Fruit fly (Drosophila melanogaster) whole organism, prepupa: ENCODE results near the gene IRSp53.

Experiments used
- CG10631 ChIP-seq: fragments of 200-800 bp; sonication (Bioruptor generic); optimal IDR thresholded peaks from 2 replicates; lab custom pipeline; 2016; ENCODE audit warnings: missing biosample characterization, missing genetic modification characterization
- CG10669 ChIP-seq: fragments of 200-800 bp; sonication (Bioruptor generic); optimal IDR thresholded peaks from 3 replicates; lab custom pipeline; 2018; ENCODE audit warnings: missing biosample characterization, mild to moderate bottlenecking, missing genetic modification characterization, moderate library complexity
- CG11294 ChIP-seq: fragments of 200-800 bp; sonication (Bioruptor generic); IDR thresholded peaks from 2 replicates; pipeline ENCODE4 v1.3.6; 2022; ENCODE audit warnings: missing biosample characterization, missing genetic modification characterization
- CG11762 ChIP-seq: fragments of 200-800 bp; sonication (Bioruptor generic); optimal IDR thresholded peaks from 3 replicates; lab custom pipeline; 2016; ENCODE audit warnings: missing biosample characterization, missing genetic modification characterization; ENCODE audit not compliant: insufficient read depth
- CG11902 ChIP-seq: fragments of 200-800 bp; sonication (Bioruptor generic); optimal IDR thresholded peaks from 3 replicates; lab custom pipeline; 2016; ENCODE audit warnings: missing biosample characterization, missing genetic modification characterization
- CG15336 ChIP-seq: fragments of 200-800 bp; sonication (Bioruptor generic); IDR thresholded peaks from 2 replicates; pipeline ENCODE4 v1.3.6; 2022; ENCODE audit warnings: missing biosample characterization, missing genetic modification characterization
- CG1621 ChIP-seq: fragments of 200-800 bp; sonication (Bioruptor generic); optimal IDR thresholded peaks from 3 replicates; lab custom pipeline; 2018; ENCODE audit warnings: missing biosample characterization, mild to moderate bottlenecking, missing genetic modification characterization
- CG16779 ChIP-seq: fragments of 200-800 bp; sonication (Bioruptor generic); optimal IDR thresholded peaks from 3 replicates; lab custom pipeline; 2017; ENCODE audit warnings: missing biosample characterization, mild to moderate bottlenecking, missing genetic modification characterization
- CG3032 ChIP-seq: fragments of 200-800 bp; optimal IDR thresholded peaks from 2 replicates; lab custom pipeline; 2019; ENCODE audit warnings: missing biosample characterization, mild to moderate bottlenecking, missing genetic modification characterization, moderate library complexity
- CG31627 ChIP-seq: fragments of 200-800 bp; sonication (Bioruptor generic); optimal IDR thresholded peaks from 3 replicates; lab custom pipeline; 2016; ENCODE audit warnings: missing biosample characterization, missing genetic modification characterization
- CG32006 ChIP-seq: fragments of 200-800 bp; sonication (Bioruptor generic); optimal IDR thresholded peaks from 3 replicates; lab custom pipeline; 2017; ENCODE audit warnings: missing biosample characterization, mild to moderate bottlenecking, missing genetic modification characterization
- CG34406 ChIP-seq: fragments of 200-800 bp; sonication (Bioruptor generic); optimal IDR thresholded peaks from 3 replicates; lab custom pipeline; 2016; ENCODE audit warnings: missing biosample characterization, missing genetic modification characterization
- CG3919 ChIP-seq: fragments of 200-800 bp; sonication (Bioruptor generic); optimal IDR thresholded peaks from 3 replicates; lab custom pipeline; 2016; ENCODE audit warnings: missing biosample characterization, missing genetic modification characterization
- CG4318 ChIP-seq: fragments of 200-800 bp; sonication (Bioruptor generic); optimal IDR thresholded peaks from 3 replicates; lab custom pipeline; 2017; ENCODE audit warnings: missing biosample characterization, mild to moderate bottlenecking, missing genetic modification characterization
- CG6276 ChIP-seq: fragments of 200-800 bp; sonication (Bioruptor generic); optimal IDR thresholded peaks from 2 replicates; lab custom pipeline; 2017; ENCODE audit warnings: missing biosample characterization, mild to moderate bottlenecking, missing genetic modification characterization
- CG6808 ChIP-seq: fragments of 200-800 bp; sonication (Bioruptor generic); optimal IDR thresholded peaks from 3 replicates; lab custom pipeline; 2017; ENCODE audit warnings: missing biosample characterization, missing genetic modification characterization, mild to moderate bottlenecking, moderate library complexity, missing genetic modification reagents
- CG6854 ChIP-seq: fragments of 200-800 bp; sonication (Bioruptor generic); optimal IDR thresholded peaks from 2 replicates; lab custom pipeline; 2017; ENCODE audit warnings: missing biosample characterization, mild to moderate bottlenecking, missing genetic modification characterization
- CG7368 ChIP-seq: fragments of 200-800 bp; sonication (Bioruptor generic); optimal IDR thresholded peaks from 3 replicates; lab custom pipeline; 2016; ENCODE audit warnings: missing biosample characterization, missing genetic modification characterization
- CG8119 ChIP-seq: fragments of 200-800 bp; sonication (Bioruptor generic); IDR thresholded peaks from 3 replicates; pipeline ENCODE4 v1.3.6; 2022; ENCODE audit warnings: missing biosample characterization, missing genetic modification characterization
- CG8319 ChIP-seq: fragments of 200-800 bp; sonication (Bioruptor generic); optimal IDR thresholded peaks from 3 replicates; lab custom pipeline; 2016; ENCODE audit warnings: missing biosample characterization, missing genetic modification characterization
- CG8632 ChIP-seq: fragments of 200-800 bp; sonication (Bioruptor generic); optimal IDR thresholded peaks from 3 replicates; lab custom pipeline; 2016; ENCODE audit warnings: missing biosample characterization, missing genetic modification characterization
- Eip75B ChIP-seq: fragments of 200-800 bp; sonication (Bioruptor generic); optimal IDR thresholded peaks from 3 replicates; lab custom pipeline; 2016; ENCODE audit warnings: missing biosample characterization, missing genetic modification characterization
- Eip78C ChIP-seq: fragments of 200-800 bp; sonication (Bioruptor generic); peaks from one replicate; lab custom pipeline; 2016; ENCODE audit warnings: missing biosample characterization, missing genetic modification characterization
- Eip93F ChIP-seq: fragments of 200-800 bp; sonication (Bioruptor generic); optimal IDR thresholded peaks from 2 replicates; lab custom pipeline; 2016; ENCODE audit warnings: missing biosample characterization, mild to moderate bottlenecking, missing genetic modification characterization
- Ets96B ChIP-seq: fragments of 200-800 bp; optimal IDR thresholded peaks from 2 replicates; lab custom pipeline; 2019; ENCODE audit warnings: missing biosample characterization, mild to moderate bottlenecking, missing genetic modification characterization, moderate library complexity
- Gug ChIP-seq: fragments of 200-800 bp; sonication (Bioruptor generic); IDR thresholded peaks from 2 replicates; pipeline ENCODE4 v1.3.6; 2022; ENCODE audit warnings: missing biosample characterization, missing genetic modification characterization
- Hr38 ChIP-seq: sonication (Bioruptor generic); optimal IDR thresholded peaks from 2 replicates; lab custom pipeline; 2016; ENCODE audit warnings: missing biosample characterization, missing genetic modification characterization
- Hr39 ChIP-seq: fragments of 200-800 bp; sonication (Bioruptor generic); optimal IDR thresholded peaks from 2 replicates; lab custom pipeline; 2016; ENCODE audit warnings: missing biosample characterization, missing genetic modification characterization
- Met ChIP-seq: fragments of 200-800 bp; sonication (Bioruptor generic); optimal IDR thresholded peaks from 3 replicates; lab custom pipeline; 2016; ENCODE audit warnings: missing biosample characterization, missing genetic modification characterization
- OdsH ChIP-seq: fragments of 200-800 bp; sonication (Bioruptor generic); optimal IDR thresholded peaks from 3 replicates; lab custom pipeline; 2016; ENCODE audit warnings: missing biosample characterization, missing genetic modification characterization
- Smox ChIP-seq: fragments of 200-800 bp; sonication (Bioruptor generic); optimal IDR thresholded peaks from 3 replicates; lab custom pipeline; 2016; ENCODE audit warnings: missing biosample characterization, missing genetic modification characterization
- Sox102F ChIP-seq: fragments of 200-800 bp; sonication (Bioruptor generic); optimal IDR thresholded peaks from 2 replicates; lab custom pipeline; 2016; ENCODE audit warnings: missing biosample characterization, mild to moderate bottlenecking, missing genetic modification characterization
- Sox14 ChIP-seq: fragments of 200-800 bp; sonication (Bioruptor generic); optimal IDR thresholded peaks from 3 replicates; lab custom pipeline; 2016; ENCODE audit warnings: missing biosample characterization, missing genetic modification characterization
- Sox15 ChIP-seq: fragments of 200-800 bp; sonication (Bioruptor generic); optimal IDR thresholded peaks from 3 replicates; lab custom pipeline; 2016; ENCODE audit warnings: missing biosample characterization, missing genetic modification characterization
- achi ChIP-seq: fragments of 200-800 bp; sonication (Bioruptor generic); optimal IDR thresholded peaks from 3 replicates; lab custom pipeline; 2016; ENCODE audit warnings: missing biosample characterization, missing genetic modification characterization
- acj6 ChIP-seq: fragments of 200-800 bp; sonication (Bioruptor generic); optimal IDR thresholded peaks from 3 replicates; lab custom pipeline; 2016; ENCODE audit warnings: missing biosample characterization, missing genetic modification characterization
- cyc ChIP-seq: fragments of 200-800 bp; sonication (Bioruptor generic); optimal IDR thresholded peaks from 3 replicates; lab custom pipeline; 2016; ENCODE audit warnings: missing biosample characterization, missing genetic modification characterization
- dac ChIP-seq: fragments of 200-800 bp; sonication (Bioruptor generic); optimal IDR thresholded peaks from 2 replicates; lab custom pipeline; 2017; ENCODE audit warnings: missing biosample characterization, mild to moderate bottlenecking, missing genetic modification characterization
- eg ChIP-seq: fragments of 200-800 bp; sonication (Bioruptor generic); IDR thresholded peaks from 3 replicates; pipeline ENCODE4 v1.3.6; 2022; ENCODE audit warnings: missing biosample characterization, missing genetic modification characterization
- esn ChIP-seq: fragments of 200-800 bp; sonication (Bioruptor generic); optimal IDR thresholded peaks from 2 replicates; lab custom pipeline; 2016; ENCODE audit warnings: missing biosample characterization, mild to moderate bottlenecking, missing genetic modification characterization, moderate library complexity
- fd85E ChIP-seq: fragments of 200-800 bp; sonication (Bioruptor generic); optimal IDR thresholded peaks from 3 replicates; lab custom pipeline; 2016; ENCODE audit warnings: missing biosample characterization, missing genetic modification characterization
- lz ChIP-seq: fragments of 200-800 bp; sonication (Bioruptor generic); optimal IDR thresholded peaks from 3 replicates; lab custom pipeline; 2016; ENCODE audit warnings: missing biosample characterization, missing genetic modification characterization
- net ChIP-seq: fragments of 200-800 bp; sonication (Bioruptor generic); optimal IDR thresholded peaks from 3 replicates; lab custom pipeline; 2016; ENCODE audit warnings: missing biosample characterization, missing genetic modification characterization
- pdm3 ChIP-seq: fragments of 200-800 bp; sonication (Bioruptor generic); optimal IDR thresholded peaks from 3 replicates; lab custom pipeline; 2016; ENCODE audit warnings: missing biosample characterization, missing genetic modification characterization
- salr ChIP-seq, 2 experiments: fragments of 200-800 bp; sonication (Bioruptor generic); optimal IDR thresholded peaks; 3 replicates each; lab custom pipeline; 2016 to 2018; ENCODE audit warnings: missing biosample characterization in 2 of 2, missing genetic modification characterization in 2 of 2, mild to moderate bottlenecking in 1 of 2
- spab ChIP-seq: fragments of 200-800 bp; sonication (Bioruptor generic); optimal IDR thresholded peaks from 2 replicates; lab custom pipeline; 2017; ENCODE audit warnings: missing biosample characterization, mild to moderate bottlenecking, missing genetic modification characterization, missing genetic modification reagents
- svp ChIP-seq: fragments of 200-800 bp; sonication (Bioruptor generic); peaks from one replicate; lab custom pipeline; 2016; ENCODE audit warnings: missing biosample characterization, missing genetic modification characterization
- topi ChIP-seq: fragments of 200-800 bp; sonication (Bioruptor generic); optimal IDR thresholded peaks from 3 replicates; lab custom pipeline; 2016; ENCODE audit warnings: missing biosample characterization, missing genetic modification characterization
- vri ChIP-seq: fragments of 200-800 bp; sonication (Bioruptor generic); optimal IDR thresholded peaks from 3 replicates; lab custom pipeline; 2016; ENCODE audit warnings: missing biosample characterization, mild to moderate bottlenecking, missing genetic modification characterization

The IRSp53 gene

DNA sequence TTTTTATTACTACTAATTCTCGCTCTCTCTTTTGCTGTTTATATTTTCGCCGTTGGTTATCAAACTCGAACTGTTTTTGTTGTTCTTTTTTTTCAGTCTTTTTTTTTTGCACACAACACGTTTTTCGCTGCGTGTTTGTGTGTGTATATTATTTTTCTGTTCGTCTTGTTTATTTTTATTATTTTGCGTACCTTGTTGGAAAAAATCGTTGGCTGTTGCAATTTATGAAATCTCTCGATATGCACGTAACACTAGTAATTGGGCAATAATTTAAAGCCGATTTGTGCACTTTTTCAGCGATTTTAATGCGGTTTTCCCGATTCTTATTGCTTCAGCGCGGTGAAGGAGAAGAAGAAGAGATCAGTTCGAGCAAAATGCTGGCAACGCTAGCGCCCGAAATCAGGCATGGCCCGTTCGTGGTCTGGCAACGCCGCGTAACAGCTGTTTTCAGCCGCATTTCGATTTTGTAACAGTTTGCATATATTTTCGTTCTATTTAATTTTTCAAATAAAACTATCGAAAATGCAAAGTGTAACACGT is 15.4 kb upstream of the IRSp53 start, which contains the start of the genes FoxK and mRpL2 (continued):
- TF ChIP-seq CG6808 (GFP tag; lab: Kevin White, UChicago): peak; percentile 96
- TF ChIP-seq CG11902 (GFP tag; lab: Kevin White, UChicago): no peak
- TF ChIP-seq Ets96B (tag; lab: Kevin White, UChicago): peak; percentile 80
- peak; percentile 43 for TF ChIP-seq OdsH (GFP tag; lab: Kevin White, UChicago)
- peak; percentile 92 for TF ChIP-seq CG8119 (GFP tag; lab: Robert Waterston, UW)
- peak; percentile 11 for TF ChIP-seq CG4318
- TF ChIP-seq Sox14: peak; percentile 62
- peak; percentile 28 for TF ChIP-seq Smox (GFP tag; lab: Kevin White, UChicago)
- peak; percentile 43 for TF ChIP-seq dac

DNA sequence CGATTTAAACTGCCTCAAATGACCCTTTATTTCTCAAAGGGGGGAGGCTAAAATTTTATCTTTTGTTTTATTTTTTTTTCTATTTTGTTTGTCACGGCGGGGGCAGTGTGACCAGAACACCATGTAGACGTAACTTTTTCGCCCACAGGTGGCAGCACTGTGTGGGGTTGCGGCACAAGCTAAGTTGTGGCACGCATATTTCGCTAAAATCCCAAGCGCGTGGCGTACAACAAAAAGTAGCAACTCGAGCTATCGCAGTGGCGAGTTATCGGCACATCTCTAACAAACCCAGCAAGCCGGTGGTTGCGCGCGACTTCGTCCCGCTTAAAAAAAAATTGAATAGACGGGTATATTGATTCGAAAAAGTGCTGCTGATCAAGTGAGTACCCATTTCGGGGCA is 12.8 kb upstream of the IRSp53 start, which contains the start of the genes Ufd1 and NaPi-III:
Gene Ufd1, minus strand, starts transcription at position 129 of the 400 bp plus-strand sequence.
Gene NaPi-III, plus strand, starts transcription at position 261 of the 400 bp plus-strand sequence.
- TF ChIP-seq eg (peak; percentile 70; the same call in 1 of the 3 replicates), Ets96B (tag; lab: Kevin White, UChicago) (no peak), CG15336 (GFP tag; lab: Robert Waterston, UW) (0 out of 2 replicates have a peak, but pooled peaks have one; percentile 40), spab (GFP tag; lab: Kevin White, UChicago) (no peak), acj6 (GFP tag; lab: Kevin White, UChicago) (no peak), svp (GFP tag; lab: Kevin White, UChicago) (peak; percentile 57), achi (GFP tag; lab: Kevin White, UChicago) (no peak), CG4318 (no peak), Sox102F (GFP tag; lab: Kevin White, UChicago) (no peak), lz (GFP tag; lab: Kevin White, UChicago) (peak; percentile 8), Sox14 (peak; percentile 78), CG3032 (tag; lab: Kevin White, UChicago) (peak; percentile 41), CG32006 (peak; percentile 27), CG8319 (no peak), net (GFP tag; lab: Kevin White, UChicago) (peak; percentile 26), CG7368 (GFP tag; lab: Kevin White, UChicago) (no peak), CG3919 (GFP tag; lab: Kevin White, UChicago) (no peak), esn (GFP tag; lab: Kevin White, UChicago) (no peak), Hr38 (GFP tag; lab: Kevin White, UChicago) (no peak), Eip78C (GFP tag; lab: Kevin White, UChicago) (peak; percentile 30), dac (peak; percentile 36), OdsH (GFP tag; lab: Kevin White, UChicago) (peak; percentile 12), CG11294 (no peak), CG11762 (no peak), topi (GFP tag; lab: Kevin White, UChicago) (no peak), CG10631 (GFP tag; lab: Kevin White, UChicago) (no peak), CG8119 (GFP tag; lab: Robert Waterston, UW) (peak; percentile 60; the same call in 2 of the 3 replicates), Sox15 (GFP tag; lab: Kevin White, UChicago) (no peak), vri (no peak), Gug (no peak), CG8632 (GFP tag; lab: Kevin White, UChicago) (no peak), CG11902 (GFP tag; lab: Kevin White, UChicago) (no peak), CG16779 (no peak), fd85E (GFP tag; lab: Kevin White, UChicago) (no peak), CG6808 (GFP tag; lab: Kevin White, UChicago) (peak; percentile 3), Eip75B (GFP tag; lab: Kevin White, UChicago) (peak; percentile 7), CG6854 (GFP tag; lab: Kevin White, UChicago) (no peak), salr (GFP tag; optimal IDR thresholded peaks at IDR 0.05; lab: Kevin White, UChicago) (no peak), Eip93F (no peak), CG34406 (GFP tag; lab: Kevin White, UChicago) (no peak), CG31627 (peak; percentile 36), CG10669 (GFP tag; lab: Kevin White, UChicago) (no peak), pdm3 (GFP tag; lab: Kevin White, UChicago) (no peak), Met (GFP tag; lab: Kevin White, UChicago) (no peak), CG1621 (tag; lab: Kevin White, UChicago) (peak; percentile 65), Hr39 (GFP tag; lab: Kevin White, UChicago) (peak; percentile 2), cyc (GFP tag; lab: Kevin White, UChicago) (no peak), CG6276 (GFP tag; lab: Kevin White, UChicago) (no peak)
